3 fruit fly cellular contexts compared by ENCODE assay signal in the genomic region with DNA sequence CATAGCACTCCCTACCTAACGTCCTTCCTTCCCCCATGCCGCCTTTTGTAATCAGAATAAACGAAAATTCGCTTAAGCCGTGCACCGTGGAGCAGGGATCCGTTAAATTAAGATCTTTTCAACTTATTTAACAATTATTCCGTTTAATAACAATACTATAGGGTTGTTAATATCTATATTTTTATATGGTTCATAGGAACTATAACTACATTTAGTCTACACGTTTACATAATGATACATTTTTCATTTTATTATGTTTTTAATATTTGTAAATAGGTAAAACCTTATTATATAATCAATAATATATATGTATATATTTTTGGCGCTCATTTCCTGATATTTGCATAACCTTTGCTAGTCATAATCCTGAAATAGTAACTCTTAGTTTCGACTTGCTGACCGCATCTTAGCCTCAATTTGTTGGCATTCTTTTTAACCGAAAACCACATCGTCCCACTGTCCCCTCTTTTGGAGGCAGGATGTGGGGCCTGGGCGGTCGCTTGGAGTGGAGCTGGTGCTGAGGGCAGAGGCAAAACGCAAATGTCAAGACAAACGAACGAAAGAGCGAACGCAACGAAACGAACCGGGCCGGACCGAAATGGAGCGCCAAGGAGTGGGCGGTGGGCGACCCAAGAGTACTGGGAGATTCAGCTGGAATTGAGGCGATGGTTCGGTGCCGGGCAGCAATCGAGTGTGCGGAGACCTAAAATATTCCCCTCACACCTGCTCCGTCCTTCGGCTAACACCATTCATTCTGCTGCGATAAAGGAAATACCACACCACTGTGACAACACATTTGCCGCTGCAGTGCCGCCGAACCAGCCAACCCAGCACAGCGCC.
TF ChIP-seq lines count a peak whose summit lies in the region.

No protein-coding gene starts in this region.

TF ChIP-seq in whole organism, embryonic, 481 proteins besides CTCF, POLR2A, EP300 and RAD21 (continued from another document and continues in another):
- TF ChIP-seq CG18599 (GFP tag; optimal IDR thresholded peaks at IDR 0.05; lab: Kevin White, UChicago) (peak; percentile 63), CG13424 (tag; optimal IDR thresholded peaks at IDR 0.05; lab: Kevin White, UChicago) (peak; percentile 40), Nf-YC (tag; optimal IDR thresholded peaks at IDR 0.05; lab: Kevin White, UChicago) (peak; percentile 36), CG9817 (tag; optimal IDR thresholded peaks at IDR 0.05; lab: Kevin White, UChicago) (peak; percentile 2), Meics (GFP tag; optimal IDR thresholded peaks at IDR 0.05; lab: Kevin White, UChicago) (peak; percentile 75), H15 (GFP tag; IDR thresholded peaks at IDR 0.05; lab: Robert Waterston, UW) (peak; percentile 45; the same call in 1 of the 3 replicates), corto (GFP tag; optimal IDR thresholded peaks at IDR 0.05; lab: Kevin White, UChicago) (no peak), CG2889 (GFP tag; IDR thresholded peaks at IDR 0.05; lab: Robert Waterston, UW) (0 out of 3 replicates have a peak, but pooled peaks have one; percentile 39), Sox100B (GFP tag; optimal IDR thresholded peaks at IDR 0.05; lab: Kevin White, UChicago) (peak; percentile 66), psq (GFP tag; optimal IDR thresholded peaks at IDR 0.05; lab: Kevin White, UChicago) (no peak), CG4730 (GFP tag; IDR thresholded peaks at IDR 0.05; lab: Robert Waterston, UW) (no peak), tll (GFP tag; optimal IDR thresholded peaks at IDR 0.05; lab: Kevin White, UChicago) (no peak), pan (optimal IDR thresholded peaks at IDR 0.05; lab: Kevin White, UChicago) (no peak), pan (GFP tag; optimal IDR thresholded peaks at IDR 0.05 in 1 of 2, IDR thresholded peaks at IDR 0.05 in 1 of 2) (peak in 1 of 2 experiments; percentile 11), Hr51 (GFP tag; optimal IDR thresholded peaks at IDR 0.05; lab: Kevin White, UChicago) (peak in 1 of 2 experiments; percentile 65), CG7839 (tag; optimal IDR thresholded peaks at IDR 0.05; lab: Kevin White, UChicago) (peak; percentile 54), toy (GFP tag; IDR thresholded peaks at IDR 0.05; lab: Robert Waterston, UW) (0 out of 2 replicates have a peak, but pooled peaks have one; percentile 6), tx (GFP tag; optimal IDR thresholded peaks at IDR 0.05; lab: Kevin White, UChicago) (no peak), row (GFP tag; IDR thresholded peaks at IDR 0.05; lab: Robert Waterston, UW) (peak; percentile 16; the same call in 1 of the 3 replicates), CG10431 (GFP tag; optimal IDR thresholded peaks at IDR 0.05; lab: Kevin White, UChicago) (no peak), Atf3 (GFP tag; optimal IDR thresholded peaks at IDR 0.05; lab: Kevin White, UChicago) (no peak), CG31224 (GFP tag; IDR thresholded peaks at IDR 0.05; lab: Robert Waterston, UW) (no peak), CG9215 (GFP tag; IDR thresholded peaks at IDR 0.05; lab: Robert Waterston, UW) (peak; percentile 19; the same call in 1 of the 2 replicates), sug (tag; optimal IDR thresholded peaks at IDR 0.05; lab: Kevin White, UChicago) (peak; percentile 39), CG7963 (GFP tag; IDR thresholded peaks at IDR 0.05; lab: Robert Waterston, UW; ENCODE audit: partially characterized antibody) (0 out of 3 replicates have a peak, but pooled peaks have one; percentile 12), CG17385 (GFP tag; optimal IDR thresholded peaks at IDR 0.05; lab: Kevin White, UChicago) (peak; percentile 43), Doc3 (GFP tag; IDR thresholded peaks at IDR 0.05; lab: Robert Waterston, UW; ENCODE audit: partially characterized antibody) (no peak), ci (GFP tag; IDR thresholded peaks at IDR 0.05; lab: Robert Waterston, UW) (peak; percentile 68), Myb (GFP tag; optimal IDR thresholded peaks at IDR 0.05; lab: Kevin White, UChicago) (no peak), CG18262 (tag; optimal IDR thresholded peaks at IDR 0.05; lab: Kevin White, UChicago) (peak; percentile 54), dmrt99B (tag; optimal IDR thresholded peaks at IDR 0.05; lab: Kevin White, UChicago) (peak; percentile 54), CG14050 (GFP tag; IDR thresholded peaks at IDR 0.05; lab: Robert Waterston, UW) (no peak), CG30403 (GFP tag; optimal IDR thresholded peaks at IDR 0.05; lab: Kevin White, UChicago) (peak; percentile 32), gem (tag; optimal IDR thresholded peaks at IDR 0.05; lab: Kevin White, UChicago) (peak; percentile 64), CG9609 (GFP tag; optimal IDR thresholded peaks at IDR 0.05; lab: Kevin White, UChicago) (no peak), scrt (GFP tag; optimal IDR thresholded peaks at IDR 0.05; lab: Kevin White, UChicago) (peak; percentile 9), HLHmδ (GFP tag; optimal IDR thresholded peaks at IDR 0.05; lab: Kevin White, UChicago) (no peak), CG32772 (GFP tag; IDR thresholded peaks at IDR 0.05; lab: Robert Waterston, UW) (0 out of 2 replicates have a peak, but pooled peaks have one; percentile 16)

TF ChIP-seq in whole organism, prepupa, 60 proteins besides CTCF, POLR2A, EP300 and RAD21 (continued from another document):
- TF ChIP-seq CG6808 (GFP tag; optimal IDR thresholded peaks at IDR 0.05; lab: Kevin White, UChicago) (peak; percentile 89), net (GFP tag; optimal IDR thresholded peaks at IDR 0.05; lab: Kevin White, UChicago) (peak; percentile 69), vri (GFP tag; optimal IDR thresholded peaks at IDR 0.05; lab: Kevin White, UChicago) (peak; percentile 38), topi (GFP tag; optimal IDR thresholded peaks at IDR 0.05; lab: Kevin White, UChicago) (peak; percentile 62), Eip75B (GFP tag; optimal IDR thresholded peaks at IDR 0.05; lab: Kevin White, UChicago) (peak; percentile 64), cyc (GFP tag; optimal IDR thresholded peaks at IDR 0.05; lab: Kevin White, UChicago) (peak; percentile 54), CG6792 (GFP tag; optimal IDR thresholded peaks at IDR 0.05; lab: Kevin White, UChicago) (peak; percentile 70), CG6163 (GFP tag; IDR thresholded peaks at IDR 0.05; lab: Robert Waterston, UW) (peak; percentile 40; the same call in 2 of the 3 replicates), dac (GFP tag; optimal IDR thresholded peaks at IDR 0.05; lab: Kevin White, UChicago) (peak; percentile 26), Eip78C (GFP tag; lab: Kevin White, UChicago) (peak; percentile 86), fd59A (GFP tag; optimal IDR thresholded peaks at IDR 0.05; lab: Kevin White, UChicago) (peak; percentile 76), CG8119 (GFP tag; IDR thresholded peaks at IDR 0.05; lab: Robert Waterston, UW) (0 out of 3 replicates have a peak, but pooled peaks have one; percentile 39), Smox (GFP tag; optimal IDR thresholded peaks at IDR 0.05; lab: Kevin White, UChicago) (peak; percentile 66), Hr4 (GFP tag; optimal IDR thresholded peaks at IDR 0.05; lab: Kevin White, UChicago) (peak; percentile 31), esn (GFP tag; optimal IDR thresholded peaks at IDR 0.05; lab: Kevin White, UChicago) (peak; percentile 80), salr (GFP tag; optimal IDR thresholded peaks at IDR 0.05; lab: Kevin White, UChicago) (peak; percentile 44 to 75), CG3919 (GFP tag; optimal IDR thresholded peaks at IDR 0.05; lab: Kevin White, UChicago) (peak; percentile 75), CG15336 (GFP tag; IDR thresholded peaks at IDR 0.05; lab: Robert Waterston, UW) (no peak), fkh (GFP tag; optimal IDR thresholded peaks at IDR 0.05; lab: Kevin White, UChicago) (no peak), Sox14 (GFP tag; optimal IDR thresholded peaks at IDR 0.05; lab: Kevin White, UChicago) (peak; percentile 56), CG11762 (GFP tag; optimal IDR thresholded peaks at IDR 0.05; lab: Kevin White, UChicago; ENCODE audit: insufficient read depth) (peak; percentile 81), fd85E (GFP tag; optimal IDR thresholded peaks at IDR 0.05; lab: Kevin White, UChicago) (peak; percentile 39), Sox15 (GFP tag; optimal IDR thresholded peaks at IDR 0.05; lab: Kevin White, UChicago) (peak; percentile 71), OdsH (GFP tag; optimal IDR thresholded peaks at IDR 0.05; lab: Kevin White, UChicago) (peak; percentile 81), Met (GFP tag; optimal IDR thresholded peaks at IDR 0.05; lab: Kevin White, UChicago) (peak; percentile 74), CG10631 (GFP tag; optimal IDR thresholded peaks at IDR 0.05; lab: Kevin White, UChicago) (peak; percentile 87), Blimp-1 (GFP tag; optimal IDR thresholded peaks at IDR 0.05; lab: Kevin White, UChicago) (peak; percentile 59), Eip93F (GFP tag; optimal IDR thresholded peaks at IDR 0.05; lab: Kevin White, UChicago) (peak; percentile 16), CG1621 (tag; optimal IDR thresholded peaks at IDR 0.05; lab: Kevin White, UChicago) (no peak), spab (GFP tag; optimal IDR thresholded peaks at IDR 0.05; lab: Kevin White, UChicago) (peak; percentile 84), Gug (GFP tag; IDR thresholded peaks at IDR 0.05; lab: Robert Waterston, UW) (no peak), svp (GFP tag; lab: Kevin White, UChicago) (peak; percentile 87), Ets21C (GFP tag; optimal IDR thresholded peaks at IDR 0.05; lab: Kevin White, UChicago) (peak; percentile 46), CG10669 (GFP tag; optimal IDR thresholded peaks at IDR 0.05; lab: Kevin White, UChicago) (peak; percentile 82), CG32006 (GFP tag; optimal IDR thresholded peaks at IDR 0.05; lab: Kevin White, UChicago) (peak; percentile 87), CG8632 (GFP tag; optimal IDR thresholded peaks at IDR 0.05; lab: Kevin White, UChicago) (peak; percentile 84), achi (GFP tag; optimal IDR thresholded peaks at IDR 0.05; lab: Kevin White, UChicago) (peak; percentile 83), eg (GFP tag; IDR thresholded peaks at IDR 0.05; lab: Robert Waterston, UW) (peak; percentile 32; the same call in 2 of the 3 replicates), CG31627 (GFP tag; optimal IDR thresholded peaks at IDR 0.05; lab: Kevin White, UChicago) (peak; percentile 59), CG9139 (GFP tag; optimal IDR thresholded peaks at IDR 0.05; lab: Kevin White, UChicago) (peak; percentile 67), ss (GFP tag; optimal IDR thresholded peaks at IDR 0.05; lab: Kevin White, UChicago) (peak; percentile 58 to 90)

TF ChIP-seq in whole organism, wandering third instar larva, 38 proteins besides CTCF, POLR2A, EP300 and RAD21 (continued from another document):
- no peak for TF ChIP-seq CG32264 (GFP tag; optimal IDR thresholded peaks at IDR 0.05; lab: Kevin White, UChicago)
- TF ChIP-seq woc (GFP tag; optimal IDR thresholded peaks at IDR 0.05; lab: Kevin White, UChicago) = no peak
- TF ChIP-seq dmrt93B (GFP tag; optimal IDR thresholded peaks at IDR 0.05; lab: Kevin White, UChicago) = peak; percentile 65
- no peak for TF ChIP-seq Mio (GFP tag; optimal IDR thresholded peaks at IDR 0.05; lab: Kevin White, UChicago)
- no peak for TF ChIP-seq Hr78 (GFP tag; optimal IDR thresholded peaks at IDR 0.05; lab: Kevin White, UChicago)
- TF ChIP-seq Abd-B (GFP tag; optimal IDR thresholded peaks at IDR 0.05; lab: Kevin White, UChicago) = no peak
- no peak for TF ChIP-seq Dfd (GFP tag; optimal IDR thresholded peaks at IDR 0.05; lab: Kevin White, UChicago)
- no peak for TF ChIP-seq sage (GFP tag; optimal IDR thresholded peaks at IDR 0.05; lab: Kevin White, UChicago)
- no peak for TF ChIP-seq Vsx2 (GFP tag; optimal IDR thresholded peaks at IDR 0.05; lab: Kevin White, UChicago; ENCODE audit: partially characterized antibody)
- no peak for TF ChIP-seq Dif (GFP tag; optimal IDR thresholded peaks at IDR 0.05; lab: Kevin White, UChicago; ENCODE audit: partially characterized antibody)
- TF ChIP-seq N (GFP tag; optimal IDR thresholded peaks at IDR 0.05; lab: Kevin White, UChicago) = no peak
- TF ChIP-seq OdsH (GFP tag; optimal IDR thresholded peaks at IDR 0.05; lab: Kevin White, UChicago) = peak; percentile 74
- TF ChIP-seq CrebA (GFP tag; optimal IDR thresholded peaks at IDR 0.05; lab: Kevin White, UChicago; ENCODE audit: borderline replicate concordance) = peak; percentile 7
- no peak for TF ChIP-seq dsf (GFP tag; optimal IDR thresholded peaks at IDR 0.05; lab: Kevin White, UChicago; ENCODE audit: borderline replicate concordance)
- peak; percentile 80 for TF ChIP-seq HLH106 (tag; optimal IDR thresholded peaks at IDR 0.05; lab: Kevin White, UChicago)
